Worm (Caenorhabditis elegans) whole organism, dauer: Measurements from ENCODE around the gene srt-28.

ENCODE experiments used
- unc-62 ChIP-seq: sonication (generic microtip); optimal IDR thresholded peaks from 2 replicates; lab custom pipeline; 2017; ENCODE audit warnings: missing biosample characterization, missing genetic modification reagents, missing genetic modification characterization

The srt-28 gene

ce11 chrV:2713532-2713931 is at the start of gene srt-28:
Gene srt-28, minus strand, starts transcription at chrV:2713632.
- TF ChIP-seq unc-62 (GFP tag; lab: Kevin White, UChicago), result no peak

ce11 chrV:2763105-2763504 is 49.7 kb upstream of the srt-28 start, which contains the start of gene R05D8.7:
Gene R05D8.7, minus strand, starts transcription at chrV:2763208.
- no peak for TF ChIP-seq unc-62 (GFP tag; lab: Kevin White, UChicago)

- no peak for TF ChIP-seq unc-62 (GFP tag; lab: Kevin White, UChicago)
These were observed 48.0 kb upstream of the srt-28 start for ce11 chrV:2761470-2761869.

- no peak for TF ChIP-seq unc-62 (GFP tag; lab: Kevin White, UChicago)
These were observed 46.0 kb upstream of the srt-28 start, which contains the start of gene srg-58 for ce11 chrV:2759456-2759855. Gene srg-58, minus strand, starts transcription at chrV:2759556.

ce11 chrV:2758437-2758836 is 45.0 kb upstream of the srt-28 start:
- TF ChIP-seq unc-62 (GFP tag; lab: Kevin White, UChicago), result no peak

ce11 chrV:2757226-2757893 is 43.9 kb upstream of the srt-28 start, which contains the start of gene srx-28:
Gene srx-28, minus strand, starts transcription at chrV:2757276.
- TF ChIP-seq unc-62 (GFP tag; lab: Kevin White, UChicago), result no peak

ce11 chrV:2753007-2753406 is 39.6 kb upstream of the srt-28 start, which contains the start of gene srx-26:
Gene srx-26, minus strand, starts transcription at chrV:2753107.
- no peak for TF ChIP-seq unc-62 (GFP tag; lab: Kevin White, UChicago)

ce11 chrV:2750006-2750405 is 36.6 kb upstream of the srt-28 start, which contains the start of gene srx-24:
Gene srx-24, minus strand, starts transcription at chrV:2750106.
- TF ChIP-seq unc-62 (GFP tag; lab: Kevin White, UChicago), result no peak

ce11 chrV:2746404-2746803 is 33.0 kb upstream of the srt-28 start:
- no peak for TF ChIP-seq unc-62 (GFP tag; lab: Kevin White, UChicago)

- TF ChIP-seq unc-62 (GFP tag; lab: Kevin White, UChicago), result no peak
These were observed 28.9 kb upstream of the srt-28 start, which contains the start of gene srg-62 for ce11 chrV:2742298-2742697. Gene srg-62, minus strand, starts transcription at chrV:2742398.

- no peak for TF ChIP-seq unc-62 (GFP tag; lab: Kevin White, UChicago)
These were observed 26.8 kb upstream of the srt-28 start, which contains the start of gene srg-61 for ce11 chrV:2740228-2740627. Gene srg-61, minus strand, starts transcription at chrV:2740328.

- no peak for TF ChIP-seq unc-62 (GFP tag; lab: Kevin White, UChicago)
These were observed 26.2 kb upstream of the srt-28 start for ce11 chrV:2739607-2740006.

- no peak for TF ChIP-seq unc-62 (GFP tag; lab: Kevin White, UChicago)
These were observed 24.7 kb upstream of the srt-28 start, which contains the start of gene srg-56 for ce11 chrV:2738174-2738573. Gene srg-56, minus strand, starts transcription at chrV:2738274.

ce11 chrV:2734360-2734759 is 20.9 kb upstream of the srt-28 start, which contains the start of gene srg-57:
Gene srg-57, minus strand, starts transcription at chrV:2734460.
- no peak for TF ChIP-seq unc-62 (GFP tag; lab: Kevin White, UChicago)

ce11 chrV:2730784-2731480 is 17.5 kb upstream of the srt-28 start, which contains the start of gene dod-3:
Gene dod-3, minus strand, starts transcription at chrV:2731098.
- TF ChIP-seq unc-62 (GFP tag; lab: Kevin White, UChicago), result no peak

- no peak for TF ChIP-seq unc-62 (GFP tag; lab: Kevin White, UChicago)
These were observed 14.8 kb upstream of the srt-28 start, which contains the start of gene str-33 for ce11 chrV:2728236-2728635. Gene str-33, plus strand, starts transcription at chrV:2728536.
